Worm (Caenorhabditis elegans): ENCODE measurements around the gene phf-14.

- TF ChIP-seq hnd-1 (tag; optimal IDR thresholded peaks at IDR 0.05), result no peak
- TF ChIP-seq ama-1 (optimal IDR thresholded peaks at IDR 0.05), result no peak
- no peak for TF ChIP-seq tbx-37 (GFP tag; conservative IDR thresholded peaks at IDR 0.05)
- no peak for TF ChIP-seq aly-1 (tag; optimal IDR thresholded peaks at IDR 0.05)
- no peak for TF ChIP-seq F13C5.2 (tag; optimal IDR thresholded peaks at IDR 0.05)
- no peak for TF ChIP-seq scrt-1 (GFP tag; IDR thresholded peaks at IDR 0.05)
- no peak for TF ChIP-seq sea-1 (GFP tag; conservative IDR thresholded peaks at IDR 0.05)
- TF ChIP-seq flt-1 (GFP tag; IDR thresholded peaks at IDR 0.05), result no peak
- TF ChIP-seq tra-4 (tag; optimal IDR thresholded peaks at IDR 0.05), result no peak
- TF ChIP-seq tbx-11 (GFP tag; IDR thresholded peaks at IDR 0.05), result no peak
- TF ChIP-seq ets-7 (tag; optimal IDR thresholded peaks at IDR 0.05), result no peak
Measured at ce11 chrV:17828310-17828709, 42.9 kb upstream of the phf-14 start, which contains the start of gene srh-304.
